Worm (Caenorhabditis elegans) whole organism, L4/young adult: ENCODE data around the gene srx-64.

Experiments used
- W03F9.2 ChIP-seq: fragments of 150-350 bp; optimal IDR thresholded peaks from 2 replicates; lab custom pipeline; 2014; ENCODE audit warnings: missing biosample characterization, missing genetic modification characterization
- him-1 ChIP-seq: sonication (generic microtip); optimal IDR thresholded peaks from 2 replicates; lab custom pipeline; 2016; ENCODE audit warnings: missing genotype, missing genetic modification reagents, missing genetic modification characterization, missing compliant biosample characterization

DNA sequence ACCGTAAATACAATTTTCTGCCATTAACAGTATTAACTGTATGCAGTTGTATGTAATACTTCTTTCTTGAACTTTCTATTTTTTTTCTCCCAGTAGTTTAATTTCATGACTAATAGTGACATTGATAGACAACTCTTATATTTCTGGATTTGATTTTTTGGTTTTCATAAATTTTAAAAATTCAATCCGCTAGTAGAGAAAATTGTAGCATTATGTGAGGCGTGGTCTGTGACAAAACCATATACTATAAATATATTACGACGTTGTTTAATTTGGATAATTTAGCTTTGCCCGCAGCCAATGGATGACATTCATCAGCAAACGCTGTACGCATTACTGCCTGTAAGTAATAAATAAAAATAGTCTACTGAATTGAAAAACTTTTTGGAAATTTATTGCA, at the start of gene srx-64:
- TF ChIP-seq him-1 (no peak), W03F9.2 (tag; lab: Kevin White, UChicago) (no peak)
